Worm (Caenorhabditis elegans): ENCODE measurements around the gene sup-10.
"Not testable (repeated sequence)": the region's sequence is repeated elsewhere in the genome, so short reads cannot be mapped to it uniquely, and the experiment has no call there.

DNA sequence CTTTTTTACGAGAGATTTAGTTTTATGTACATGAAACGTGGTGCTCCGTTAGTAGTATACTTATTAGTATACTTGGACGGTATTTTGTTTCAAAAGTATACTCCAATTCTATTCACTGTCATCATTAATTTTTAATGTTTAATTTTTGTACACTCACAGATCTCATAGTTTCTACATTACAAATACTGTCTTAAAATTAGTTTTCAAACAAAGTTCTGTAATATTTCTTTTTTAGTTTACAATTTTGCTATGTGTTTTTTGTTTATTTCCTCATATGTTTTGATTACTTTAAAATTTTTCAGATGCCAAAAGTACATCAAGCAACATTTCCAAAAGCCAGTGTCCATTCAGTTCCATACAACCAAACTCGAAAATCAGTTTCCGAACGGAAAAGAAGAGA, 22.6 kb downstream of the sup-10 start, which contains the start of gene hlh-28:
- TF ChIP-seq nhr-10 (tag; optimal IDR thresholded peaks at IDR 0.05); mdt-29 (GFP tag; IDR thresholded peaks at IDR 0.05); ZK546.5 (tag; optimal IDR thresholded peaks at IDR 0.05); zag-1 (tag; optimal IDR thresholded peaks at IDR 0.05); dmd-9 (GFP tag; IDR thresholded peaks at IDR 0.05); ztf-11 (tag; optimal IDR thresholded peaks at IDR 0.05); snpc-4 (tag; optimal IDR thresholded peaks at IDR 0.05); ama-1 (optimal IDR thresholded peaks at IDR 0.05); unc-62 (GFP tag; optimal IDR thresholded peaks at IDR 0.05 in 1 of 2); unc-62 (tag; optimal IDR thresholded peaks at IDR 0.05); ctbp-1 (GFP tag; IDR thresholded peaks at IDR 0.05); lir-3 (tag; optimal IDR thresholded peaks at IDR 0.05): not testable (repeated sequence)
